Worm (Caenorhabditis elegans) whole organism, L1 larva: ENCODE measurements around the gene Y39A1C.1.
A peak's percentile ranks its signal among the peaks of the same experiment; 100 is the strongest.

Source experiments
- C16A3.4 ChIP-seq: fragments of 150-350 bp; optimal IDR thresholded peaks from 2 replicates; lab custom pipeline; 2014; ENCODE audit warnings: missing biosample characterization, missing genetic modification characterization
- ceh-8 ChIP-seq: fragments of 200-800 bp; sonication (Bioruptor generic); optimal IDR thresholded peaks from 2 replicates; lab custom pipeline; 2018; ENCODE audit warnings: mild to moderate bottlenecking, missing genetic modification characterization, moderate library complexity, missing compliant biosample characterization
- ceh-90 ChIP-seq: sonication (generic microtip); optimal IDR thresholded peaks from 2 replicates; lab custom pipeline; 2016; ENCODE audit warnings: missing genetic modification characterization, missing compliant biosample characterization
- dpl-1 ChIP-seq, 3 experiments: fragments of 150-350 bp in 2 of 3; sonication (generic microtip) in 1 of 3; optimal IDR thresholded peaks; 2 replicates each; lab custom pipeline; 2014 to 2017; ENCODE audit warnings: missing biosample characterization in 3 of 3, missing genetic modification characterization in 3 of 3, missing genetic modification reagents in 3 of 3
- efl-1 ChIP-seq, 4 experiments: fragments of 150-350 bp; optimal IDR thresholded peaks in 3 of 4; peaks in 1 of 4; 1 replicate in 1 of 4; 2 replicates in 3 of 4; lab custom pipeline; 2014; ENCODE audit warnings: missing biosample characterization in 2 of 4, missing genetic modification characterization in 2 of 4, missing genetic modification reagents in 2 of 4
- egl-13 ChIP-seq: sonication (generic microtip); optimal IDR thresholded peaks from 2 replicates; lab custom pipeline; 2016; ENCODE audit warnings: missing genotype, missing genetic modification reagents, missing genetic modification characterization, missing compliant biosample characterization
- egl-27 ChIP-seq, 2 experiments: fragments of 150-350 bp in 1 of 2; sonication (generic microtip); optimal IDR thresholded peaks; 3 replicates each; lab custom pipeline; 2017 to 2018; ENCODE audit warnings: missing biosample characterization in 2 of 2, missing genetic modification characterization in 2 of 2, missing genetic modification reagents in 2 of 2
- elt-2 ChIP-seq: sonication (generic microtip); optimal IDR thresholded peaks from 2 replicates; lab custom pipeline; 2016; ENCODE audit warnings: missing genetic modification characterization, mild to moderate bottlenecking, inconsistent platforms, missing compliant biosample characterization, missing genetic modification reagents
- fkh-10 ChIP-seq: sonication (generic microtip); optimal IDR thresholded peaks from 2 replicates; lab custom pipeline; 2017; ENCODE audit warnings: missing biosample characterization, missing genetic modification reagents, missing genetic modification characterization
- fkh-8 ChIP-seq: sonication (generic microtip); optimal IDR thresholded peaks from 2 replicates; lab custom pipeline; 2016; ENCODE audit warnings: mild to moderate bottlenecking, missing genetic modification characterization, missing compliant biosample characterization
- hlh-17 ChIP-seq: fragments of 200-800 bp; sonication (Bioruptor generic); optimal IDR thresholded peaks from 2 replicates; lab custom pipeline; 2018; ENCODE audit warnings: missing genetic modification characterization, mild to moderate bottlenecking, missing compliant biosample characterization, moderate library complexity, borderline replicate concordance
- hlh-4 ChIP-seq: sonication (generic microtip); optimal IDR thresholded peaks from 2 replicates; lab custom pipeline; 2016; ENCODE audit warnings: mild to moderate bottlenecking, missing genetic modification characterization, missing compliant biosample characterization
- irx-1 ChIP-seq: sonication (generic microtip); optimal IDR thresholded peaks from 2 replicates; lab custom pipeline; 2016; ENCODE audit warnings: missing genetic modification characterization, missing compliant biosample characterization
- lin-13 ChIP-seq: fragments of 150-350 bp; optimal IDR thresholded peaks from 2 replicates; lab custom pipeline; 2014; ENCODE audit warnings: missing biosample characterization, missing genetic modification reagents, missing genetic modification characterization
- lin-14 ChIP-seq: fragments of 200-800 bp; sonication (Bioruptor generic); optimal IDR thresholded peaks from 2 replicates; lab custom pipeline; 2018; ENCODE audit warnings: mild to moderate bottlenecking, missing genetic modification characterization, moderate library complexity, missing compliant biosample characterization
- lin-15B ChIP-seq: fragments of 150-350 bp; sonication (generic microtip); optimal IDR thresholded peaks from 3 replicates; lab custom pipeline; 2014; ENCODE audit warnings: missing biosample characterization, missing genetic modification characterization
- lin-35 ChIP-seq, 2 experiments: fragments of 150-350 bp; optimal IDR thresholded peaks; 2 replicates each; lab custom pipeline; 2014; ENCODE audit warnings: missing biosample characterization in 2 of 2, missing genetic modification characterization in 2 of 2, missing genetic modification reagents in 2 of 2
- lir-3 ChIP-seq: sonication (generic microtip); optimal IDR thresholded peaks from 2 replicates; lab custom pipeline; 2016; ENCODE audit warnings: mild to moderate bottlenecking, missing genetic modification characterization, moderate library complexity, missing compliant biosample characterization; ENCODE audit not compliant: poor library complexity
- lsy-2 ChIP-seq, 2 experiments: fragments of 150-350 bp; optimal IDR thresholded peaks; 2 replicates each; lab custom pipeline; 2014; ENCODE audit warnings: missing biosample characterization in 2 of 2, missing genetic modification characterization in 2 of 2
- mep-1 ChIP-seq: fragments of 150-350 bp; optimal IDR thresholded peaks from 2 replicates; lab custom pipeline; 2014; ENCODE audit warnings: missing biosample characterization, missing genetic modification characterization
- nhr-12 ChIP-seq: sonication (generic microtip); optimal IDR thresholded peaks from 2 replicates; lab custom pipeline; 2017; ENCODE audit warnings: missing biosample characterization, missing genetic modification characterization
- nhr-77 ChIP-seq: fragments of 150-350 bp; optimal IDR thresholded peaks from 2 replicates; lab custom pipeline; 2014; ENCODE audit warnings: missing biosample characterization, missing genetic modification characterization
- nhr-85 ChIP-seq: sonication (generic microtip); peaks from one replicate; lab custom pipeline; 2016; ENCODE audit warnings: missing genetic modification characterization, inconsistent platforms, missing compliant biosample characterization
- nhr-90 ChIP-seq: sonication (generic microtip); optimal IDR thresholded peaks from 2 replicates; lab custom pipeline; 2016; ENCODE audit warnings: mild to moderate bottlenecking, missing genetic modification characterization, missing compliant biosample characterization; ENCODE audit not compliant: poor library complexity
- pag-3 ChIP-seq: sonication (generic microtip); optimal IDR thresholded peaks from 2 replicates; lab custom pipeline; 2017; ENCODE audit warnings: missing genetic modification characterization, mild to moderate bottlenecking, missing compliant biosample characterization, antibody characterized with exemption, borderline replicate concordance; ENCODE audit not compliant: insufficient read depth
- pqm-1 ChIP-seq: sonication (generic microtip); optimal IDR thresholded peaks from 3 replicates; lab custom pipeline; 2017; ENCODE audit warnings: missing biosample characterization, missing genetic modification characterization
- skn-1 ChIP-seq: fragments of 150-350 bp; optimal IDR thresholded peaks from 2 replicates; lab custom pipeline; 2014; ENCODE audit warnings: missing biosample characterization, missing genetic modification characterization
- snu-23 ChIP-seq: sonication (generic microtip); optimal IDR thresholded peaks from 2 replicates; lab custom pipeline; 2016; ENCODE audit warnings: missing genetic modification characterization, missing compliant biosample characterization
- swsn-7 ChIP-seq: sonication (generic microtip); optimal IDR thresholded peaks from 2 replicates; lab custom pipeline; 2016; ENCODE audit warnings: missing genetic modification characterization, missing compliant biosample characterization
- unc-86 ChIP-seq: sonication (generic microtip); optimal IDR thresholded peaks from 2 replicates; lab custom pipeline; 2016; ENCODE audit warnings: missing genetic modification characterization, missing compliant biosample characterization
- xbp-1 ChIP-seq: sonication (generic microtip); optimal IDR thresholded peaks from 2 replicates; lab custom pipeline; 2016; ENCODE audit warnings: missing genetic modification characterization, missing compliant biosample characterization
- ztf-4 ChIP-seq: fragments of 150-350 bp; optimal IDR thresholded peaks from 2 replicates; lab custom pipeline; 2014; ENCODE audit warnings: missing biosample characterization, missing genetic modification characterization

The Y39A1C.1 gene

ce11 chrIII:10868653-10869392 lies 13.6 kb downstream of the Y39A1C.1 start, which contains the start of the genes cey-4 and vps-50 (continued):
- TF ChIP-seq lin-35 (GFP tag; optimal IDR thresholded peaks at IDR 0.05; lab: Kevin White, UChicago) (peak; percentile 18 to 55), elt-2 (no peak), C16A3.4 (tag; lab: Kevin White, UChicago) (peak; percentile 62), dpl-1 (GFP tag; optimal IDR thresholded peaks at IDR 0.05; lab: Kevin White, UChicago) (peak; percentile 28 to 66 (median 47)), nhr-77 (no peak), lsy-2 (tag; optimal IDR thresholded peaks at IDR 0.05; lab: Kevin White, UChicago) (peak; percentile 41 to 67), snu-23 (peak; percentile 40), egl-27 (tag; optimal IDR thresholded peaks at IDR 0.05; lab: Kevin White, UChicago) (no peak), fkh-8 (tag; lab: Kevin White, UChicago) (no peak), skn-1 (no peak)

ce11 chrIII:10869595-10869994 lies 14.3 kb downstream of the Y39A1C.1 start:
- TF ChIP-seq efl-1 (optimal IDR thresholded peaks at IDR 0.05; lab: Kevin White, UChicago) (no peak), efl-1 (GFP tag; optimal IDR thresholded peaks at IDR 0.05 in 1 of 2; lab: Kevin White, UChicago) (peak in 1 of 2 experiments; percentile 80), fkh-10 (GFP tag; lab: Kevin White, UChicago) (no peak)

- TF ChIP-seq snu-23 (no peak), ceh-90 (tag; lab: Kevin White, UChicago) (no peak), irx-1 (tag; lab: Kevin White, UChicago) (no peak), hlh-4 (no peak), unc-86 (no peak), egl-13 (tag; lab: Kevin White, UChicago) (no peak), xbp-1 (tag; lab: Kevin White, UChicago) (no peak)
Observed at ce11 chrIII:10870161-10870560, 14.9 kb downstream of the Y39A1C.1 start.

- TF ChIP-seq efl-1 (optimal IDR thresholded peaks at IDR 0.05; lab: Kevin White, UChicago) = no peak
- TF ChIP-seq efl-1 (GFP tag; optimal IDR thresholded peaks at IDR 0.05 in 1 of 2; lab: Kevin White, UChicago) = peak in 1 of 2 experiments; percentile 8
- TF ChIP-seq lin-14 = no peak
Observed at ce11 chrIII:10870814-10871213, 15.6 kb downstream of the Y39A1C.1 start.

- no peak for TF ChIP-seq snu-23
- no peak for TF ChIP-seq swsn-7 (tag; lab: Kevin White, UChicago)
- no peak for TF ChIP-seq lir-3
- TF ChIP-seq nhr-85 = no peak
- no peak for TF ChIP-seq hlh-17 (GFP tag; lab: Kevin White, UChicago)
- no peak for TF ChIP-seq pag-3 (tag; lab: Kevin White, UChicago)
- no peak for TF ChIP-seq nhr-12 (tag; lab: Kevin White, UChicago)
- no peak for TF ChIP-seq lin-14
- no peak for TF ChIP-seq lin-15B (tag; lab: Kevin White, UChicago)
- no peak for TF ChIP-seq nhr-90 (tag; lab: Kevin White, UChicago)
- no peak for TF ChIP-seq lin-13 (GFP tag; lab: Kevin White, UChicago)
- no peak for TF ChIP-seq ztf-4 (tag; lab: Kevin White, UChicago)
- TF ChIP-seq pqm-1 (tag; lab: Kevin White, UChicago) = no peak
- TF ChIP-seq C16A3.4 (tag; lab: Kevin White, UChicago) = no peak
- TF ChIP-seq ceh-8 (GFP tag; lab: Kevin White, UChicago) = no peak
- no peak for TF ChIP-seq mep-1 (tag; lab: Kevin White, UChicago)
- TF ChIP-seq, all 84 proteins: peak for 0
Observed at ce11 chrIII:10875132-10875531, 19.9 kb downstream of the Y39A1C.1 start, which contains the start of gene C44B9.2. Gene C44B9.2 (plus strand): TSS chrIII:10875432.
